Fruit fly (Drosophila melanogaster) whole organism, embryonic: ENCODE measurements around the gene spd-2.

Source experiments
- CG15269 ChIP-seq: fragments of 200-800 bp; sonication (Bioruptor generic); optimal IDR thresholded peaks from 2 replicates; lab custom pipeline; 2018; ENCODE audit warnings: missing biosample characterization, mild to moderate bottlenecking, missing genetic modification characterization, moderate library complexity
- CG2678 ChIP-seq: fragments of 200-800 bp; sonication (Bioruptor generic); optimal IDR thresholded peaks from 3 replicates; lab custom pipeline; 2019; ENCODE audit warnings: missing biosample characterization, mild to moderate bottlenecking, missing genetic modification characterization, moderate library complexity
- Dll ChIP-seq: fragments of 200-800 bp; sonication (Bioruptor generic); IDR thresholded peaks from 4 replicates; pipeline ENCODE4 v1.3.6; 2022; ENCODE audit warnings: missing biosample characterization, missing genetic modification characterization; ENCODE audit not compliant: partially characterized antibody
- al ChIP-seq: fragments of 200-800 bp; sonication (Bioruptor generic); IDR thresholded peaks from 2 replicates; pipeline ENCODE4 v1.3.6; 2022; ENCODE audit warnings: missing biosample characterization, missing genetic modification characterization
- h ChIP-seq: fragments of >200 bp; optimal IDR thresholded peaks from 2 replicates; lab custom pipeline; 2017
- schlank ChIP-seq: fragments of 200-800 bp; sonication (Bioruptor generic); optimal IDR thresholded peaks from 2 replicates; lab custom pipeline; 2018; ENCODE audit warnings: missing biosample characterization, mild to moderate bottlenecking, missing genetic modification characterization
- twi ChIP-seq: fragments of 200-800 bp; optimal IDR thresholded peaks from 2 replicates; lab custom pipeline; 2019; ENCODE audit warnings: missing biosample characterization, mild to moderate bottlenecking, missing genetic modification characterization, moderate library complexity

DNA sequence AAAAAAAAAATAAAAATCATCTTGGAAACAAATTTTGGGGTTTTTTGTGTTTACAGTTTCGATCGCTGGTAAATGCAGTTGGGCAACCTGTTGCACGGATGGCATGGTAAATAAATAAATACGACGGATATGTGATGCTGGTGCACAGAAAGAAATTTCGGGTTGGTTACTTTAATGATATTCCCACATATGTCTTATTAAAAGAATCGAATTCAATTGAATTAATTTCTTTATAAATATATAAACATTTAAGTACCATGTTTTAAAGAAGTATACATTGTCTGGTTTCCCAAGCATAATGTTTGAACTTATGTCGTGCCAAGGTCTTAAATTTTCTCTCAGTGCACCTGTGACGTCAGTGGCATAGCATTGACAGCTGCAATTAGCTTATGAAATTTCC is 27.3 kb downstream of the spd-2 start:
- TF ChIP-seq h = no peak
- peak; percentile 47 for TF ChIP-seq twi (tag; lab: Kevin White, UChicago)
- peak; percentile 71 for TF ChIP-seq CG15269 (tag; lab: Kevin White, UChicago)
- TF ChIP-seq al (GFP tag; lab: Robert Waterston, UW) = no peak
- TF ChIP-seq CG2678 (tag; lab: Kevin White, UChicago) = peak; percentile 77
- TF ChIP-seq schlank = no peak
- no peak for TF ChIP-seq Dll (GFP tag; lab: Robert Waterston, UW)
